Worm (Caenorhabditis elegans) whole organism, early embryonic: Measurements from ENCODE around the gene F26G1.9.
A peak's percentile ranks its signal among the peaks of the same experiment; 100 is the strongest.

Experiments used
- B0310.2 ChIP-seq: sonication (generic microtip); optimal IDR thresholded peaks from 2 replicates; lab custom pipeline; 2016; ENCODE audit warnings: mild to moderate bottlenecking, missing genetic modification characterization, missing compliant biosample characterization
- F13C5.2 ChIP-seq: sonication (generic microtip); optimal IDR thresholded peaks from 2 replicates; lab custom pipeline; 2017; ENCODE audit warnings: mild to moderate bottlenecking, missing genetic modification characterization, inconsistent platforms, missing compliant biosample characterization
- aly-1 ChIP-seq: sonication (generic microtip); optimal IDR thresholded peaks from 2 replicates; lab custom pipeline; 2016; ENCODE audit warnings: missing genetic modification characterization, missing compliant biosample characterization
- ama-1 ChIP-seq: fragments of 150-350 bp; optimal IDR thresholded peaks from 2 replicates; lab custom pipeline; 2014
- ceh-13 ChIP-seq: fragments of 200-800 bp; sonication (Bioruptor generic); optimal IDR thresholded peaks from 2 replicates; lab custom pipeline; 2018; ENCODE audit warnings: mild to moderate bottlenecking, missing genetic modification characterization, missing compliant biosample characterization
- ets-7 ChIP-seq: sonication (generic microtip); optimal IDR thresholded peaks from 2 replicates; lab custom pipeline; 2016; ENCODE audit warnings: missing genotype, missing genetic modification characterization, missing compliant biosample characterization
- flt-1 ChIP-seq: fragments of 200-800 bp; sonication (Bioruptor generic); IDR thresholded peaks from 2 replicates; pipeline ENCODE4 v1.3.6; 2022; ENCODE audit warnings: missing genetic modification characterization, missing compliant biosample characterization
- hmg-4 ChIP-seq: fragments of 200-800 bp; sonication (Bioruptor generic); optimal IDR thresholded peaks from 2 replicates; lab custom pipeline; 2018; ENCODE audit warnings: mild to moderate bottlenecking, missing genetic modification characterization, missing compliant biosample characterization
- hnd-1 ChIP-seq: sonication (generic microtip); optimal IDR thresholded peaks from 2 replicates; lab custom pipeline; 2016; ENCODE audit warnings: missing genetic modification characterization, missing compliant biosample characterization
- pes-1 ChIP-seq: fragments of 200-800 bp; sonication (Bioruptor generic); IDR thresholded peaks from 2 replicates; pipeline ENCODE4 v1.3.6; 2022; ENCODE audit warnings: missing genetic modification reagents, missing genetic modification characterization, missing compliant biosample characterization
- scrt-1 ChIP-seq: fragments of 200-800 bp; sonication (Bioruptor generic); IDR thresholded peaks from 2 replicates; pipeline ENCODE4 v1.3.6; 2022; ENCODE audit warnings: missing genetic modification characterization, missing compliant biosample characterization
- tbx-37 ChIP-seq: fragments of 200-800 bp; sonication (Bioruptor generic); conservative IDR thresholded peaks from 2 replicates; pipeline ENCODE4 v1.3.6; 2022; ENCODE audit warnings: missing genetic modification reagents, missing genetic modification characterization, missing compliant biosample characterization
- tra-4 ChIP-seq: sonication (generic microtip); optimal IDR thresholded peaks from 2 replicates; lab custom pipeline; 2017; ENCODE audit warnings: missing genetic modification characterization, missing compliant biosample characterization

ce11 chrII:4739984-4740462 is 33.8 kb downstream of the F26G1.9 start, which contains the start of gene eas-1:
- no peak for TF ChIP-seq ama-1 (lab: Kevin White, UChicago)
- TF ChIP-seq aly-1 (tag; lab: Kevin White, UChicago) = no peak
- peak; percentile 92 for TF ChIP-seq tbx-37 (GFP tag; lab: Robert Waterston, UW)
- peak; percentile 69 for TF ChIP-seq hmg-4
- TF ChIP-seq tra-4 (tag; lab: Kevin White, UChicago) = no peak
- no peak for TF ChIP-seq flt-1 (GFP tag; lab: Robert Waterston, UW)
- TF ChIP-seq scrt-1 (GFP tag; lab: Robert Waterston, UW) = no peak
- TF ChIP-seq ceh-13 (GFP tag; lab: Kevin White, UChicago) = no peak
- TF ChIP-seq F13C5.2 (tag; lab: Kevin White, UChicago) = peak; percentile 40
- TF ChIP-seq hnd-1 (tag; lab: Kevin White, UChicago) = no peak
- peak; percentile 49 for TF ChIP-seq ets-7
- peak; percentile 71; the same call in 1 of the 2 replicates for TF ChIP-seq pes-1
- TF ChIP-seq B0310.2 = no peak
